Fruit fly (Drosophila melanogaster) whole organism, adult: ENCODE results near the gene PCNA2.

Experiments
- CG11617 ChIP-seq: fragments of 200-800 bp; sonication (Bioruptor generic); optimal IDR thresholded peaks from 2 replicates; lab custom pipeline; 2017; ENCODE audit warnings: mild to moderate bottlenecking, missing biosample characterization, missing genetic modification reagents, missing genetic modification characterization
- CG12768 ChIP-seq: fragments of 200-800 bp; sonication (Bioruptor generic); optimal IDR thresholded peaks from 2 replicates; lab custom pipeline; 2017; ENCODE audit warnings: missing biosample characterization, missing genetic modification characterization, mild to moderate bottlenecking, moderate library complexity, missing genetic modification reagents
- Mnt ChIP-seq: fragments of 200-800 bp; sonication (Bioruptor generic); optimal IDR thresholded peaks from 2 replicates; lab custom pipeline; 2016; ENCODE audit warnings: missing biosample characterization, mild to moderate bottlenecking, missing genetic modification characterization
- bab1 ChIP-seq: fragments of 200-800 bp; sonication (Bioruptor generic); optimal IDR thresholded peaks from 3 replicates; lab custom pipeline; 2019; ENCODE audit warnings: missing biosample characterization, mild to moderate bottlenecking, missing genetic modification characterization, moderate library complexity
- cnc ChIP-seq, 2 experiments: fragments of >200 bp; optimal IDR thresholded peaks; 2 replicates each; lab custom pipeline; 2017
- kay ChIP-seq: fragments of 200-800 bp; sonication (Bioruptor generic); peaks from one replicate; lab custom pipeline; 2016; ENCODE audit warnings: missing biosample characterization, missing genetic modification characterization, borderline replicate concordance

DNA sequence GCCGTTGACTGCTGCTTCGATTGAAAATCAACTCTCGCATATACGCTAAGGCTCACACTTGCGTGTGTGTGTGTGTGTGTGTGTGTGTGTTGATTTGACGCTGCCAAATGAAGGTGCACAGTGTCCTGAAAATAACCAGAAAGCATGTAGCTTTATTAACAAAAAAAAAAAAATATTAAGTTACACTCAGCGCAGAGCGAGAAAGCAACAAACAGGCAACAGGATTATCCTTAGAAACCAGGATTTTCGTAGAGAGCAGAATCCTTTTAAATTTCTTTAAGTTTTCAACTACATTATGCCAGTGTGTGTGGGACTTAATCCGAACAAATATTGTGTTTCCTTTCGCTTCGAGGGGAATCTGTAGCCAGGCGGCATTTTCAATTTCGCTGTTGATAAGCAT lies 44.2 kb upstream of the PCNA2 start:
- TF ChIP-seq CG12768 (GFP tag; lab: Kevin White, UChicago) (no peak), Mnt (no peak), bab1 (GFP tag; lab: Kevin White, UChicago) (no peak), CG11617 (GFP tag; lab: Kevin White, UChicago) (no peak), cnc (optimal IDR thresholded peaks at IDR 0.05; lab: Kevin White, UChicago) (no peak), kay (GFP tag; lab: Kevin White, UChicago) (no peak)
